Worm (Caenorhabditis elegans): ENCODE results near the gene C25F9.10.

ce11 chrV:19398396-19398795, 7.1 kb upstream of the C25F9.10 start:
- no peak for TF ChIP-seq drap-1 (GFP tag; optimal IDR thresholded peaks at IDR 0.05)
- TF ChIP-seq snpc-4 (tag; optimal IDR thresholded peaks at IDR 0.05), result no peak
- no peak for TF ChIP-seq M03D4.4 (tag; optimal IDR thresholded peaks at IDR 0.05)
- TF ChIP-seq nhr-28 (tag; optimal IDR thresholded peaks at IDR 0.05), result no peak
- TF ChIP-seq ceh-83 (GFP tag; optimal IDR thresholded peaks at IDR 0.05), result no peak
- TF ChIP-seq cnd-1 (tag; optimal IDR thresholded peaks at IDR 0.05), result no peak
- TF ChIP-seq nhr-12 (tag; optimal IDR thresholded peaks at IDR 0.05), result no peak
- TF ChIP-seq flh-1 (GFP tag; optimal IDR thresholded peaks at IDR 0.05), result no peak
- no peak for TF ChIP-seq unc-62 (GFP tag; optimal IDR thresholded peaks at IDR 0.05)
